Worm (Caenorhabditis elegans) whole organism, L4 larva: Measurements from ENCODE around the gene C06C6.9.

ENCODE experiments used
- F37D6.2 ChIP-seq: sonication (generic microtip); optimal IDR thresholded peaks from 2 replicates; lab custom pipeline; 2016; ENCODE audit warnings: mild to moderate bottlenecking, missing genetic modification characterization, missing compliant biosample characterization
- Y75B8A.6 ChIP-seq: fragments of 200-800 bp; sonication (Bioruptor generic); IDR thresholded peaks from 2 replicates; pipeline ENCODE4 v1.3.6; 2022; ENCODE audit warnings: missing genetic modification reagents, missing genetic modification characterization, missing compliant biosample characterization
- ZK337.2 ChIP-seq: fragments of 200-800 bp; sonication (Bioruptor generic); IDR thresholded peaks from 2 replicates; pipeline ENCODE4 v1.3.6; 2022; ENCODE audit warnings: missing genetic modification reagents, missing genetic modification characterization, missing compliant biosample characterization
- aha-1 ChIP-seq: fragments of 150-350 bp; peaks from one replicate; lab custom pipeline; 2014; ENCODE audit warnings: missing biosample characterization, missing genetic modification characterization
- aly-2 ChIP-seq: sonication (generic microtip); optimal IDR thresholded peaks from 2 replicates; lab custom pipeline; 2018; ENCODE audit warnings: missing biosample characterization, missing genetic modification characterization
- arid-1 ChIP-seq: fragments of 200-800 bp; sonication (Bioruptor generic); conservative IDR thresholded peaks from 2 replicates; pipeline ENCODE4 v1.3.6; 2022; ENCODE audit warnings: missing genetic modification reagents, missing genetic modification characterization, missing compliant biosample characterization
- ceh-20 ChIP-seq: fragments of 200-800 bp; sonication (Bioruptor generic); IDR thresholded peaks from 2 replicates; pipeline ENCODE4 v1.3.6; 2022; ENCODE audit warnings: missing genetic modification reagents, missing genetic modification characterization, missing compliant biosample characterization
- ces-1 ChIP-seq: fragments of 150-350 bp; sonication (generic microtip); optimal IDR thresholded peaks from 4 replicates; lab custom pipeline; 2014; ENCODE audit warnings: missing biosample characterization, missing genetic modification reagents, missing genetic modification characterization
- ctbp-1 ChIP-seq: fragments of 200-800 bp; sonication (Bioruptor generic); IDR thresholded peaks from 2 replicates; pipeline ENCODE4 v1.3.6; 2022; ENCODE audit warnings: missing genetic modification reagents, missing genetic modification characterization, missing compliant biosample characterization
- daf-12 ChIP-seq: fragments of 150-350 bp; optimal IDR thresholded peaks from 2 replicates; lab custom pipeline; 2014; ENCODE audit warnings: missing biosample characterization, missing genetic modification reagents, missing genetic modification characterization
- daf-8 ChIP-seq: fragments of 200-800 bp; sonication (Bioruptor generic); IDR thresholded peaks from 2 replicates; pipeline ENCODE4 v1.3.6; 2022; ENCODE audit warnings: missing genetic modification characterization, missing compliant biosample characterization
- dmd-9 ChIP-seq: fragments of 200-800 bp; sonication (Bioruptor generic); IDR thresholded peaks from 2 replicates; pipeline ENCODE4 v1.3.6; 2022; ENCODE audit warnings: missing genetic modification reagents, missing genetic modification characterization, missing compliant biosample characterization
- dpl-1 ChIP-seq: fragments of 150-350 bp; optimal IDR thresholded peaks from 2 replicates; lab custom pipeline; 2014; ENCODE audit warnings: missing biosample characterization, missing genetic modification reagents, missing genetic modification characterization
- duxl-1 ChIP-seq: sonication (generic microtip); optimal IDR thresholded peaks from 2 replicates; lab custom pipeline; 2016; ENCODE audit warnings: mild to moderate bottlenecking, missing genetic modification characterization, moderate library complexity, missing compliant biosample characterization; ENCODE audit not compliant: poor library complexity
- fos-1 ChIP-seq: fragments of 150-350 bp; optimal IDR thresholded peaks from 2 replicates; lab custom pipeline; 2014; ENCODE audit warnings: missing biosample characterization, missing genetic modification characterization
- hif-1 ChIP-seq, 2 experiments: sonication (generic microtip); optimal IDR thresholded peaks; 2 replicates each; lab custom pipeline; 2016 to 2017; ENCODE audit warnings: missing compliant biosample characterization in 2 of 2, missing genetic modification characterization in 2 of 2, missing genetic modification reagents in 2 of 2, missing genotype in 2 of 2, mild to moderate bottlenecking in 1 of 2
- hlh-30 ChIP-seq: sonication (generic microtip); optimal IDR thresholded peaks from 2 replicates; lab custom pipeline; 2017; ENCODE audit warnings: antibody characterized with exemption, mild to moderate bottlenecking, missing genetic modification characterization, missing compliant biosample characterization; ENCODE audit not compliant: insufficient read depth
- lim-7 ChIP-seq: fragments of 200-800 bp; sonication (Bioruptor generic); IDR thresholded peaks from 2 replicates; pipeline ENCODE4 v1.3.6; 2022; ENCODE audit warnings: missing genetic modification characterization, missing compliant biosample characterization
- lin-29 ChIP-seq: fragments of 200-800 bp; sonication (Bioruptor generic); IDR thresholded peaks from 2 replicates; pipeline ENCODE4 v1.3.6; 2022; ENCODE audit warnings: missing genetic modification reagents, missing genetic modification characterization, missing compliant biosample characterization
- lin-38 ChIP-seq: fragments of 200-800 bp; sonication (Bioruptor generic); IDR thresholded peaks from 2 replicates; pipeline ENCODE4 v1.3.6; 2022; ENCODE audit warnings: missing genetic modification reagents, missing genetic modification characterization, missing compliant biosample characterization
- mes-2 ChIP-seq: sonication (generic microtip); optimal IDR thresholded peaks from 2 replicates; lab custom pipeline; 2016; ENCODE audit warnings: missing genotype, mild to moderate bottlenecking, missing genetic modification characterization, missing compliant biosample characterization; ENCODE audit not compliant: poor library complexity, severe bottlenecking
- nhr-48 ChIP-seq: sonication (generic microtip); optimal IDR thresholded peaks from 2 replicates; lab custom pipeline; 2016; ENCODE audit warnings: mild to moderate bottlenecking, missing genetic modification characterization, missing compliant biosample characterization
- pha-4 ChIP-seq, 2 experiments: fragments of 150-350 bp in 1 of 2; fragments of 200-800 bp in 1 of 2; sonication (Bioruptor generic) in 1 of 2; IDR thresholded peaks in 1 of 2; optimal IDR thresholded peaks in 1 of 2; 2 replicates each; pipeline versions ENCODE4 v1.3.6 to Lab custom; 2014 to 2022; ENCODE audit warnings: missing genetic modification characterization in 2 of 2, missing genetic modification reagents in 2 of 2, missing biosample characterization in 1 of 2, missing compliant biosample characterization in 1 of 2
- php-3 ChIP-seq: fragments of 200-800 bp; sonication (Bioruptor generic); IDR thresholded peaks from 2 replicates; pipeline ENCODE4 v1.3.6; 2022; ENCODE audit warnings: missing genetic modification reagents, missing genetic modification characterization, missing compliant biosample characterization
- pqm-1 ChIP-seq: sonication (generic microtip); optimal IDR thresholded peaks from 2 replicates; lab custom pipeline; 2017; ENCODE audit warnings: missing biosample characterization, missing genetic modification characterization
- tra-1 ChIP-seq: fragments of 200-800 bp; sonication (Bioruptor generic); IDR thresholded peaks from 2 replicates; pipeline ENCODE4 v1.3.6; 2022; ENCODE audit warnings: missing genetic modification reagents, missing genetic modification characterization, missing compliant biosample characterization
- unc-130 ChIP-seq: sonication (generic microtip); optimal IDR thresholded peaks from 2 replicates; lab custom pipeline; 2016; ENCODE audit warnings: missing genetic modification reagents, missing genetic modification characterization, missing compliant biosample characterization
- unc-39 ChIP-seq: sonication (generic microtip); optimal IDR thresholded peaks from 2 replicates; lab custom pipeline; 2017; ENCODE audit warnings: missing biosample characterization, missing genetic modification characterization
- unc-62 ChIP-seq, 3 experiments: fragments of 150-350 bp in 1 of 3; sonication (generic microtip); optimal IDR thresholded peaks in 2 of 3; peaks in 1 of 3; 1 replicate in 1 of 3; 2 replicates in 2 of 3; lab custom pipeline; 2014 to 2017; ENCODE audit warnings: missing biosample characterization in 3 of 3, missing genetic modification characterization in 3 of 3, missing genetic modification reagents in 3 of 3, missing genotype in 1 of 3

The C06C6.9 gene

DNA sequence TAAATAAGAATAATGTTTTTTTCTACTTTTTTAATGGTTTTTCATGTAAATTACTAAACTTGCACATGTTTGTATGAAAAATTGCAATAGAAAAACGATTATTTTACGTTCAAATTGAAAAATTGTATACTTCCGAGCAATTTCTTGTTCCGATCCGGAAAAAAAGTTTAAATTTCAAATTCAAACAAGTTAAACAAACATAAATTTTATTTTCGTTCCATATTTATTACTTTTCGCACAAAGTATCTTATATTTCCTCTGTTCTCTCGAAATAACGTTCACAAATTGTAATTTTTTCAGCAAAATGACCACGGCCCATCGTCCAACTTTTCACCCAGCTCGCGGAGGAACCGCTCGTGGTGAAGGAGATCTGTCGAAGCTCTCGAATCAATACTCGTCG is 26.5 kb upstream of the C06C6.9 start, which contains the start of gene cwc-15 (continued):
- TF ChIP-seq dpl-1, result no peak
- no peak for TF ChIP-seq daf-8 (GFP tag; lab: Robert Waterston, UW)

DNA sequence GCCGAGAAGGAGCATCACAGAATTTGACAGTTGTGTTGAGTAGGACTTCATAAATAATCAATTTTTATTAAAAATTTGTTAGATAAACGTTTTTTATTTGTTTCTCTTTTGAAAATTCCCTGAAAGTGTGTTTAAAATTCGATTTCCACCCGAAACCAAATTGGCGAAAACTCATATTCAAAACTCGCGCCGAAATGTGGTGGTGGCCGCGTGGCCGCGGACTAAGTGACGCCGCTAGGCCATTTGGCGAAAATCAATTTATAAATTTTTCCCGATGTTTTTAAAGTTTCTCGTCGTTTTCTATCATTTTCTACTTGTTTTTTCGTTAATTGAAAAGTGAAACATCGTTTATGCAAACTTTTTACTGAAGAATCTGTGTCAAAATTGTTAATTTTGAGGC is 26.0 kb upstream of the C06C6.9 start:
- TF ChIP-seq hif-1 (tag; optimal IDR thresholded peaks at IDR 0.05; lab: Kevin White, UChicago), result peak in 1 of 2 experiments; percentile 77
- no peak for TF ChIP-seq unc-39
- TF ChIP-seq mes-2, result peak; percentile 97
- TF ChIP-seq aly-2 (tag; lab: Kevin White, UChicago), result no peak
- TF ChIP-seq duxl-1, result peak; percentile 10
- TF ChIP-seq ZK337.2 (GFP tag; lab: Robert Waterston, UW), result 0 out of 2 replicates have a peak, but pooled peaks have one; percentile 18
- peak; percentile 63 for TF ChIP-seq unc-130
- TF ChIP-seq dpl-1, result peak; percentile 88

DNA sequence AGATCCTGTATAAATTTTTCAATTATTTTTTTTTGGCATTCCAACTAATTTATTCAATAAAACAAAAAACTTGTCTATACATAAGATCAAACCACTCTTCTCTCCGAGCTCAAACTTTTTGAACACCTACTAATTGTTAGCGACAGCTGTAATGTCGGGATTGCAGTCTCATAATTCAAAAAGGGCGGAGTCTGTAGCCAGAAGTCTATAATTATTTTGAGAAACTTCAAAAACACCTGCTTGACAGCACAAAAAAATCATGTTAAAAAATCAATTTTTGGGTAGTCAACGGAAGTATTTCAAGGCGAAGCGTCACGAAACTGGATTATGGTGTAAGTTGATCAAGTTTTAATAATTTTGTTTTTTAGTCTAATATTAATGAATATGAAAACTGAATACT is 23.5 kb upstream of the C06C6.9 start, which contains the start of gene srx-44:
Gene srx-44, plus strand, starts transcription at position 301 of the 400 bp plus-strand sequence.
- no peak for TF ChIP-seq pha-4 (GFP tag; IDR thresholded peaks at IDR 0.05; lab: Robert Waterston, UW)
- no peak for TF ChIP-seq pha-4 (tag; optimal IDR thresholded peaks at IDR 0.05; lab: Kevin White, UChicago)
- TF ChIP-seq aha-1, result peak; percentile 38

DNA sequence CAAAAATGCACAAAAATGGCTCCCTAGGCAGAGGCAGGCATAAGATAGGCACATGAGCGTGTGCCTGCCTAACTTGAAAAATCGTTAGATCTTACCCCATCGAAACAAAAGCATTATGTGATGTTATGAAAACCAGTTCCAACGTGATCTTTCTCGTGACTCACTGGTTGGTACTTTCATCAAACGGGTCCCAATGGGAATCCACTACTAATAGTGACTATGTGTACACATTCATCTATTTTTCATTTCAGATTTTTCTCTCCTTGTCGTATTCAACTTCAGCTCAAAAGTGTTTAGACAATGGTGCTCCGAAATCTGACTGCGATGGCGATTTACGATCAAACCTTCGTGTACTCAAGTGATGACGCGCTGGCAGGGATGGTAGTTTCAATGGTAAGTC is 21.1 kb upstream of the C06C6.9 start, which contains the start of gene srx-43:
Gene srx-43, plus strand, starts transcription at position 301 of the 400 bp plus-strand sequence.
- TF ChIP-seq php-3 (GFP tag; lab: Robert Waterston, UW), result no peak
- peak in 1 of 2 experiments; percentile 74 for TF ChIP-seq unc-62 (GFP tag; optimal IDR thresholded peaks at IDR 0.05 in 1 of 2; lab: Kevin White, UChicago)
- no peak for TF ChIP-seq unc-62 (tag; optimal IDR thresholded peaks at IDR 0.05; lab: Kevin White, UChicago)

DNA sequence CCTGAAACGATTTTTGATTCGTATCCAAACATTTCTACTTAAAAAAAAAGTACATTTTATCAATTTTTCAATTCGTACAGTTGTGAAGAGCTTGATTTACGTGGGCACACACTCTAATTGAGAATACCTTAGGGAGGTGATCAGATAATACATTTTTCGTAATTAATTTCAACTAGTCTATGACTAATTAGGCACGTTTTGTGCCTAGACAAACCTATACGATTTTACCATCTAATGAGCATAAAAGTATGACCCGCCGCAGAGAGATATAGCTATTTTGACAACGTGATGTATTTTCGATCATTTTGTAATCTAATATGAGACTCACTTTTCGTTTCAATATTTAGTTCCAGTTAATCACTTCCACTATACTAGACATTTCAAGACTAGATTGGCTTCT is 20.4 kb upstream of the C06C6.9 start:
- no peak for TF ChIP-seq ces-1
- TF ChIP-seq aha-1, result peak; percentile 54
- TF ChIP-seq tra-1 (GFP tag; lab: Robert Waterston, UW), result no peak
- TF ChIP-seq, all 104 proteins: peak for 1

DNA sequence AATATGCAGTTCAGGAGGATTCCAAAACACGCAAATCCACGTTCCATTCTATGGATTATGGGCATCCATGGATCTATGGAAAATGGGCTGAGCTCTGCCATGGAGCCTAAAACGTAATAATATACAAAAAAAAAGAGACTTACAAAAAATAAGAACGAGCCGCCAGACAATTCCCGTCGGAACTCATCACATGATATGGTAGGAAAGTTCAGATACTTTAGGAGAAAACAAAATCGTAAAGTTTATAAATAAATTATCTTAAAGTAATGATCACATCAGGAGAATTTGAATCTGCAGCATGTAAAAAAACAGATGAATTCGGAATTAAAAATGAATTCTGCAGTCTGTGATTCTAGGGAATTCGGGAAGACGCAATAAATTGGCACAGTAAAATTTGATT is 19.1 kb upstream of the C06C6.9 start, which contains the start of gene str-232:
Gene str-232, minus strand, starts transcription at position 101 of the 400 bp plus-strand sequence.
- no peak for TF ChIP-seq aha-1
- no peak for TF ChIP-seq dmd-9 (GFP tag; lab: Robert Waterston, UW)
- no peak for TF ChIP-seq ceh-20 (GFP tag; lab: Robert Waterston, UW)
- no peak for TF ChIP-seq F37D6.2 (tag; lab: Kevin White, UChicago)

DNA sequence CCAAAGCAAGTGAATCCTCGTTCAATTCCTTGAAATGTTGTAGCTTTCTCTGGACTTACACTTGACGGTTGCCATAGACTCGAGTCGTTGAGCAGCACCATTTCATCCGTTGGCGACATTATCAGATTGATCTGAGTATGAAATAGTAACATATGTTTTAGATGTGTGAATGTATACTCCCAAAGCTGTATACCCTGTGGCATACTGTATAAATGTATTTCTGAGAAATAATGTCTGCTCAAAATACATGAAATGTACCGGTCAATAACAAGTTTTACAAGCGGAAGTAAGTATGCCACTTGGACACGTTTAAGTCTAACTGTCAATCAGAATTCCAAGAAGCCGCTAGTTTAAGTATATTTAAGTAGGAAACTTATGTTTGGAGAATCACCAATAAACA is 13.0 kb upstream of the C06C6.9 start, which contains the start of gene str-233:
Gene str-233, minus strand, starts transcription at position 101 of the 400 bp plus-strand sequence.
- no peak for TF ChIP-seq hlh-30 (tag; lab: Kevin White, UChicago)
- TF ChIP-seq Y75B8A.6 (GFP tag; lab: Robert Waterston, UW), result no peak
- no peak for TF ChIP-seq lin-29 (GFP tag; lab: Robert Waterston, UW)
- no peak for TF ChIP-seq ctbp-1
- no peak for TF ChIP-seq aly-2 (tag; lab: Kevin White, UChicago)
- no peak for TF ChIP-seq daf-12 (tag; lab: Kevin White, UChicago)
- no peak for TF ChIP-seq fos-1
- TF ChIP-seq pqm-1 (tag; lab: Kevin White, UChicago), result no peak
- TF ChIP-seq aha-1, result no peak
- TF ChIP-seq nhr-48 (tag; lab: Kevin White, UChicago), result no peak
- no peak for TF ChIP-seq arid-1 (GFP tag; lab: Robert Waterston, UW)
- no peak for TF ChIP-seq lim-7 (GFP tag; lab: Robert Waterston, UW)
- TF ChIP-seq lin-38, result no peak
